Worm (Caenorhabditis elegans) whole organism, midembryonic: Measurements from ENCODE around the gene K09C4.1.

ENCODE experiments used
- T22C8.4 ChIP-seq: fragments of 200-800 bp; sonication (Bioruptor generic); IDR thresholded peaks from 2 replicates; pipeline ENCODE4 v1.3.6; 2022; ENCODE audit warnings: missing genetic modification characterization, missing compliant biosample characterization
- cog-1 ChIP-seq: sonication (generic microtip); optimal IDR thresholded peaks from 2 replicates; lab custom pipeline; 2016; ENCODE audit warnings: missing genetic modification characterization, missing compliant biosample characterization
- flt-1 ChIP-seq: fragments of 200-800 bp; sonication (Bioruptor generic); IDR thresholded peaks from 2 replicates; pipeline ENCODE4 v1.3.6; 2022; ENCODE audit warnings: missing genetic modification characterization, missing compliant biosample characterization
- klf-2 ChIP-seq: fragments of 200-800 bp; sonication (Bioruptor generic); conservative IDR thresholded peaks from 2 replicates; pipeline ENCODE4 v1.3.6; 2022; ENCODE audit warnings: missing genetic modification reagents, missing genetic modification characterization, missing compliant biosample characterization
- med-1 ChIP-seq: sonication (generic microtip); optimal IDR thresholded peaks from 2 replicates; lab custom pipeline; 2017; ENCODE audit warnings: missing genetic modification characterization, mild to moderate bottlenecking, missing compliant biosample characterization, antibody characterized with exemption, missing genetic modification reagents; ENCODE audit not compliant: insufficient read depth
- ref-1 ChIP-seq: fragments of 200-800 bp; sonication (Bioruptor generic); conservative IDR thresholded peaks from 2 replicates; pipeline ENCODE4 v1.3.6; 2022; ENCODE audit warnings: missing genetic modification reagents, missing genetic modification characterization, missing compliant biosample characterization
- tab-1 ChIP-seq: fragments of 200-800 bp; sonication (Bioruptor generic); IDR thresholded peaks from 2 replicates; pipeline ENCODE4 v1.3.6; 2022; ENCODE audit warnings: missing genetic modification characterization, missing compliant biosample characterization
- ztf-23 ChIP-seq: fragments of 200-800 bp; sonication (Bioruptor generic); IDR thresholded peaks from 2 replicates; pipeline ENCODE4 v1.3.6; 2022; ENCODE audit warnings: missing genetic modification reagents, missing genetic modification characterization, missing compliant biosample characterization
- ztf-29 ChIP-seq: fragments of 200-800 bp; sonication (Bioruptor generic); IDR thresholded peaks from 2 replicates; pipeline ENCODE4 v1.3.6; 2022; ENCODE audit warnings: missing genetic modification reagents, missing genetic modification characterization, missing compliant biosample characterization

The K09C4.1 gene

DNA sequence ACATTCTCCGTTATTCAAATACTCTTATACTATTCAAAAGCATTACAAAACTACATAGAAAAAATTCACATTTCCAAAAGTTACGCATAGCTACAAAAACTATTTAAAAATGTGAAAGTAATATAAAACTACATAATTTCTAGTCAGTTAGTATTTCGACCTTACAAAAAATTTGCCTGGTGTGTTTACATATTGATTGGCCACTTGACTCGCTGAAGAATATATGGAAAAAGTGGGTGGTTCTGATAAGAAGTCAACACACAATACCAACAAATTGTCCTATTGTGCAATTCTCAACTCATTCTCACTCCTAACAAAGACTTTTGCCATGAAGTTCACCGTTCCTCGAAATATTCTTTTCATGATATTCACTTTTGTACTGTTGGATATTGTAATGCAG is at the start of gene K09C4.1:
TSS of gene K09C4.1 (plus strand) at position 301 of the 400 bp plus-strand sequence.
- TF ChIP-seq T22C8.4 (GFP tag; lab: Robert Waterston, UW) (no peak), klf-2 (no peak), ref-1 (no peak), ztf-23 (no peak), flt-1 (GFP tag; lab: Robert Waterston, UW) (no peak)

DNA sequence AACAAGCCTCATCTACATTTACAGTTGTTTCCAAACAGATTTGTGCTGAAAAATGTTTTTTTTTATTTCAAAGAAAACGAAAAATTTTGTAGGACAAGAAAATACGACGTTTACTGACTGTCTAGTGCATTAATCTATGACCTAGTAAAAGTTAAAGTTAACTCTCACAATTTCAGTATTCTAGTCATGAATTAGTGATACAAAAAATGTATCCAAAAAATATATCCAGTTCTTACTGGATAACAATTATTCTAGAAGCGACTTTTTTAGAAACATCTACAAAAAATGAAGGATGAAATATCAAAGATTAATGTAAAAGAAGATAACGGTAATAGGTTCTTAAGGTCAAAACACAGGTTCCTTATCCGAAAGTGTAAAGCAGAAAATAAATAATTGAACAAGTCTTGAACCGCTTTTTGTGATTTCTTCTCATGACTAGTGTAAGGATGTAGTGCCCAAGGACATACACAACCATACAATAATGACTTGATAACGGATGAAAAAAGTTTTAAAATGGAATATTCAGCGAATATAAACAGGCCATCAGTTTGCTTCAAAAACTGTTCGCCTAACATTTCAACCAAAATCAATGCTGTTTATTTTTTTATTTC is 48.1 kb upstream of the K09C4.1 start, which contains the start of gene pqn-37:
TSS of gene pqn-37 (minus strand) at position 51 of the 611 bp plus-strand sequence.
- TF ChIP-seq flt-1 (GFP tag; lab: Robert Waterston, UW) (no peak), T22C8.4 (GFP tag; lab: Robert Waterston, UW) (no peak), ztf-29 (GFP tag; lab: Robert Waterston, UW) (no peak)

DNA sequence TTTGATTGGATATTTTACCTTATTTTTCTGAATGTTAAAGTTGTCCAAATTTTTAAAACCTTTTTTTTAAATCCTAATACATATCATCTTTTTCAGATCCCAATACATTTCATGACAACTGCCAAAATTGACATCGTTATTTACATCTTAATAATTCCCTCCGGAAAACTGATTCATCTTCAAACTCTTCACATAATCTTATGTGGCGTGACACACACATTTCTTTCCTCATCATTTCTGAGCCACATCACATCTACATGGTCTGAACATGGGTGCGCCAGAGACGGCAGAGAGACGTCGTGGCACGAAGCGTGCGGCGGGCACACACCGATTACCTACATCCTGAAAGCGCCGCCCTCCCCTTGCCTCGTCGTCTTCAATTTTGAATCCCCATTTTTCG is 46.2 kb upstream of the K09C4.1 start, which contains the start of gene tba-9:
TSS of gene tba-9 (plus strand) at position 301 of the 400 bp plus-strand sequence.
- no peak for TF ChIP-seq cog-1 (tag; lab: Kevin White, UChicago)
- no peak for TF ChIP-seq tab-1 (GFP tag; lab: Robert Waterston, UW)
- no peak for TF ChIP-seq klf-2
- TF ChIP-seq ztf-23 = no peak
- no peak for TF ChIP-seq med-1 (GFP tag; lab: Kevin White, UChicago)
- no peak for TF ChIP-seq ref-1
- no peak for TF ChIP-seq T22C8.4 (GFP tag; lab: Robert Waterston, UW)

DNA sequence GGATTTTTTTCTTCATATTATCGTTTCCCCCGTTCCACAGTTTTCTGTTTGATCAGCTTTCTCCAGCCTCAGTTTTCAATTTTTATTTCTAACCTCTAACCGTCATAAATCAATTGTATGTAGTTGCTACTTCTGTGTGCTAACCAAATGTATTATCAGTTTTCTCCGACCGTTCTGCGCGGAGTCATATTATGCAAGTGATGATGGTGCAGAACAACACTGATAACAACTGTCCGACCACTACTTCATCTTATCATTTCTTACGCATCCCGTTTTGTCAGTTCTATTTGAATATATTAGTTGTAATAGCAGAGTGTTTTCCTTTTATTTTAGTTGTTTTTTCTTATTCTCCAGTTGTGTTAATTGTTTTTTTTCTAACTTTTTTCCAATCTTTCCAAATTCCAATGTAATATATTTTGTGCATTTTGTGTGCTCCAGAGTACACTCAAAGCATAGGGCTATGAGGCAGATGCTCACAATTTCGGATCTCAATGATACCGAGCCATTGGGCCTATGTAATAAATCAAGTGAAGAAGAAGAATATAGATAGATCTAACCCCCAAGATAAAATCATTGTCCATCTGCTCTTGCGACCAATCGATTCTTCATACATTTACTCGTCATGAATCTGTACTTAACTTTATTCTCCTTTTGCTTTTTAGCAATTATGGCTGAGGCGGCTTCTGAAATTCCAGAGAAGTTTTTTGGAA is 41.7 kb upstream of the K09C4.1 start, which contains the start of gene lbp-3:
TSS of gene lbp-3 (plus strand) at position 589 of the 710 bp plus-strand sequence.
- no peak for TF ChIP-seq ztf-29 (GFP tag; lab: Robert Waterston, UW)
- TF ChIP-seq T22C8.4 (GFP tag; lab: Robert Waterston, UW) = no peak
- TF ChIP-seq klf-2 = no peak
- TF ChIP-seq flt-1 (GFP tag; lab: Robert Waterston, UW) = no peak
- TF ChIP-seq cog-1 (tag; lab: Kevin White, UChicago) = no peak
- TF ChIP-seq ref-1 = no peak
- no peak for TF ChIP-seq tab-1 (GFP tag; lab: Robert Waterston, UW)
- no peak for TF ChIP-seq med-1 (GFP tag; lab: Kevin White, UChicago)
- TF ChIP-seq ztf-23 = no peak

DNA sequence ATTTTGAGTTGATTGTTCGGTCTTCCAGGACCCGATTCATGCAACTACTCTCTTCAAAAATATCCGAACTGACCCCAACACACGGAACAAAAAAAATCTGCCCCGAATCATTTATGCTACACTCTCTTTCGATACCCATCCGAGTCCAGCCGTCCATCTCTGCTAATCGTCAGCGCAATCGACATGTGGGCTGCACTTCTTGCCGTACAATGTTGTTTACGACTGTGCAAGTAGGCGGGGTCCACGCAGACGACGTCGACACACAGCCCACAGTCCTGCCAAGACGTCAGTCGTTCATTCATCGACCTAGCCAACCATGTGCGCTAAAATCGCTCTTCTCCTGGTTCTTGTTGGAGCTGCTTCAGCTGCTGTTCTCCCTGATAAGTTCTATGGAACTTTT is 39.8 kb upstream of the K09C4.1 start, which contains the start of gene lbp-1:
TSS of gene lbp-1 (plus strand) at position 301 of the 400 bp plus-strand sequence.
- no peak for TF ChIP-seq klf-2
- TF ChIP-seq cog-1 (tag; lab: Kevin White, UChicago) = no peak
- TF ChIP-seq ztf-23 = no peak
- no peak for TF ChIP-seq tab-1 (GFP tag; lab: Robert Waterston, UW)
- TF ChIP-seq T22C8.4 (GFP tag; lab: Robert Waterston, UW) = no peak
- 0 out of 2 replicates have a peak, but pooled peaks have one; percentile 7 for TF ChIP-seq flt-1 (GFP tag; lab: Robert Waterston, UW)
- no peak for TF ChIP-seq ref-1
- no peak for TF ChIP-seq ztf-29 (GFP tag; lab: Robert Waterston, UW)

DNA sequence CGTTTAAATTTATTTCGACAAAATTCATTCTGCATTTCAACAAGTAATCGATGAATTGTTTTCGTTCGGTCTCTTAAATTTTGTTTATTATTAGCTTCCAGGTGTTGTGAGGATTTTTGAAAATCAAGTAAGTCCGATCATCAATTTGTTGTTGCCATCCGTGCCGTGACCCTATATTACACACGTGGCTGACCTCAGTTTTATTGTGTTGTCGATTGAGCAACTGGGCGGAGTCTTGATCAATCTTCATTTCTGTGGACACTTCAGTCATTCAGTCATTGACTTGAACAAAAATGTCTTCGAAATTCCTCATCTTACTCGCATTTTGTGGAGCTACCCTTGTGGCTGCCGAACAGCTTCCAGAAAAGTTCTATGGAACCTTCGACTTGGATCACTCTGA is 38.2 kb upstream of the K09C4.1 start, which contains the start of gene lbp-2:
TSS of gene lbp-2 (plus strand) at position 102 of the 400 bp plus-strand sequence.
- TF ChIP-seq ztf-29 (GFP tag; lab: Robert Waterston, UW) = no peak
- TF ChIP-seq klf-2 = no peak
- no peak for TF ChIP-seq cog-1 (tag; lab: Kevin White, UChicago)
- TF ChIP-seq tab-1 (GFP tag; lab: Robert Waterston, UW) = no peak
- TF ChIP-seq T22C8.4 (GFP tag; lab: Robert Waterston, UW) = no peak
- TF ChIP-seq flt-1 (GFP tag; lab: Robert Waterston, UW) = no peak
- no peak for TF ChIP-seq med-1 (GFP tag; lab: Kevin White, UChicago)
- no peak for TF ChIP-seq ref-1
- no peak for TF ChIP-seq ztf-23

DNA sequence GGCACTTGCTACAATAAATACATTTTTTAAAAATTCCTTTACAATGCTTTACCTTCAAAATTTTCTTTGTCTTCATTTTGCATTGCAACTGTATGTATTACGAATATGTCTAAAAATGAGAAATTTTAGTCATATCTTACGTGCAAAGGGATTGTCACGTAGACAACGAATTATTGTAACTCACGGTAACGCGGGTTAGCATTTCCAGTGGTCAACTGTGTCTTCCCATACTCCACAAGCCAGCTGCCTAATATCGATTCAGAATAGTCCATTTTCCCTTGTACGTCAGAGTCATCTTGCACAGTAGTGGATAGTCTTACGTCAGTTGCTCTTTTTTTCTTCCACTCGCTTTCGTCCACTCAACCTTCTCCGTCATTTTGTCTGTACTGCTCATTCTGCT is 36.1 kb upstream of the K09C4.1 start, which contains the start of gene fbxb-71:
TSS of gene fbxb-71 (plus strand) at position 301 of the 400 bp plus-strand sequence.
- TF ChIP-seq tab-1 (GFP tag; lab: Robert Waterston, UW) (no peak), ztf-23 (no peak), klf-2 (no peak)

DNA sequence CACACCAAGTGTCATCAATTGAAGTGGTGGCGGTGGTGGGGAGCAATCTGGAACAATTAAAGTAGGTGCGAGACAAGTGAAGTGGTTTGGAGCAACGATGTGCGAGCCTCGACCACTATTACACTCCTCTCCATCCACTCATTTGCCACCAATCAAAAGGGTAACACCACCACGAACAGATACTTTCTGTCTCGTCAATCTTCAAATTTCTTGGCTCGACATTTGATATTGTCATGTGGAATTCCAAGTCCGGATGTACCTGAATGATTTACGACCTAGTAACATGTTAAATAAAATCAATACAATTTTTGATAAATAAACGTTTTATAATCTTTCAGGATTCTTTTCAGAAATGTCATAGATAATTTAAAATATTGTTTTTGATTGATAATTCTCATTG is 27.9 kb upstream of the K09C4.1 start, which contains the start of gene sul-1:
TSS of gene sul-1 (minus strand) at position 101 of the 400 bp plus-strand sequence.
- TF ChIP-seq tab-1 (GFP tag; lab: Robert Waterston, UW) = no peak
- TF ChIP-seq ref-1 = no peak
- TF ChIP-seq med-1 (GFP tag; lab: Kevin White, UChicago) = no peak
- TF ChIP-seq klf-2 = no peak
- TF ChIP-seq flt-1 (GFP tag; lab: Robert Waterston, UW) = no peak
- TF ChIP-seq cog-1 (tag; lab: Kevin White, UChicago) = no peak
- no peak for TF ChIP-seq T22C8.4 (GFP tag; lab: Robert Waterston, UW)
- no peak for TF ChIP-seq ztf-29 (GFP tag; lab: Robert Waterston, UW)
- TF ChIP-seq ztf-23 = no peak

DNA sequence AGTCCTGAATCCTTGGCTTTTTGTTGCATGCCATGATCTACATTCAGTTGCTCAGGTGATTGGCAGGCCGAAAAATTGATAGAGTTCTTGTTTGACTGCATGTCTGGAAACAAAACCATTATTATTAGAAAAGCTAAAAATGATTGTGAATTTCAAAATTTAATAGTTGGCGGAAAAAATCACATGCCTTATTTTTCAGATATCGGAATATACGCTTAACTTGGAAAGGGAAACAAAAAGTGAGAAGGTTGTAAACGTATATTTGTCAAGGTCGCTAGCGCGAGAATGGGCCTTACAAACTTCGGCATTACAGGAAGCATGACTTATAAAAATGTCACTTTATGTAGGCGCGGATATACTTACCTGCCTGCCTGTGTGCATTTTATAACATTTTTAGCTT is 27.0 kb upstream of the K09C4.1 start, which contains the start of gene K09C4.9:
TSS of gene K09C4.9 (minus strand) at position 101 of the 400 bp plus-strand sequence.
- TF ChIP-seq ztf-23 = no peak
- no peak for TF ChIP-seq klf-2
- no peak for TF ChIP-seq T22C8.4 (GFP tag; lab: Robert Waterston, UW)

DNA sequence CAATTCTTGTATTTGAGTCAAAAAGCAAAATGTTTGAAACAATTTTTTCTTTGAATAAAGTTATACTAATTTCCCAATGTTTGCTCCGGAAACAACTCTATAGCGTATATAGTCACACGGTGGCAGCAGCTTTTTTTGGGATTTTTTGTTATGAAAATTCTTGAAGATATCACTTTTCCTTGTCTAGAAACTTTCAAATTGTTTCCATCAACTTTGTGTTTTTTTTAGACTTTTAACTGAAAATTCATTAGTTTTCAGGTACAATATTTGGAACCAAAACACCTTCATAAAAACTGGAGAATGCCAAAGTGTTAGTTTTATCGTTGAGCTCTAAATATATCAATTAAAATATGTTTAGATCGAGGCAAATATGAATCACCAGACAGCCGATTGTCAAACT is 26.1 kb upstream of the K09C4.1 start, which contains the start of gene K09C4.7:
TSS of gene K09C4.7 (plus strand) at position 301 of the 400 bp plus-strand sequence.
- TF ChIP-seq ztf-23 (no peak), ztf-29 (GFP tag; lab: Robert Waterston, UW) (no peak), ref-1 (no peak), T22C8.4 (GFP tag; lab: Robert Waterston, UW) (no peak), flt-1 (GFP tag; lab: Robert Waterston, UW) (no peak), cog-1 (tag; lab: Kevin White, UChicago) (no peak), med-1 (GFP tag; lab: Kevin White, UChicago) (no peak), tab-1 (GFP tag; lab: Robert Waterston, UW) (no peak)
